Worm (Caenorhabditis elegans): ENCODE data around the gene Y62H9A.14.

Gene Y62H9A.14

ce11 chrX:11931559-11931958, 10.5 kb downstream of the Y62H9A.14 start, which contains the start of gene dot-1.4:
dot-1.4 (minus strand) TSS chrX:11931659.
- no peak for TF ChIP-seq scrt-1 (GFP tag; IDR thresholded peaks at IDR 0.05)
- no peak for TF ChIP-seq tra-4 (tag; optimal IDR thresholded peaks at IDR 0.05)
- no peak for TF ChIP-seq hnd-1 (tag; optimal IDR thresholded peaks at IDR 0.05)
- no peak for TF ChIP-seq hmg-4 (GFP tag; optimal IDR thresholded peaks at IDR 0.05)
- no peak for TF ChIP-seq ceh-36 (tag; optimal IDR thresholded peaks at IDR 0.05)
- no peak for TF ChIP-seq pes-1 (GFP tag; IDR thresholded peaks at IDR 0.05)
- no peak for TF ChIP-seq ama-1 (optimal IDR thresholded peaks at IDR 0.05)
- TF ChIP-seq tbx-37 (GFP tag; conservative IDR thresholded peaks at IDR 0.05), result no peak
- no peak for TF ChIP-seq flt-1 (GFP tag; IDR thresholded peaks at IDR 0.05)
- no peak for TF ChIP-seq ets-7 (tag; optimal IDR thresholded peaks at IDR 0.05)
- TF ChIP-seq F13C5.2 (tag; optimal IDR thresholded peaks at IDR 0.05), result no peak
- no peak for TF ChIP-seq ceh-13 (GFP tag; optimal IDR thresholded peaks at IDR 0.05)
- TF ChIP-seq aly-1 (tag; optimal IDR thresholded peaks at IDR 0.05), result no peak
- no peak for TF ChIP-seq sea-1 (GFP tag; conservative IDR thresholded peaks at IDR 0.05)
- TF ChIP-seq tbx-11 (GFP tag; IDR thresholded peaks at IDR 0.05), result no peak
- TF ChIP-seq B0310.2 (tag; optimal IDR thresholded peaks at IDR 0.05), result no peak
- TF ChIP-seq hmbx-1 (tag; optimal IDR thresholded peaks at IDR 0.05), result no peak

- TF ChIP-seq F13C5.2 (tag; optimal IDR thresholded peaks at IDR 0.05), result no peak
- TF ChIP-seq ama-1 (optimal IDR thresholded peaks at IDR 0.05), result no peak
- TF ChIP-seq flt-1 (GFP tag; IDR thresholded peaks at IDR 0.05), result no peak
- TF ChIP-seq tbx-37 (GFP tag; conservative IDR thresholded peaks at IDR 0.05), result no peak
- TF ChIP-seq ceh-36 (tag; optimal IDR thresholded peaks at IDR 0.05), result no peak
- TF ChIP-seq ets-7 (tag; optimal IDR thresholded peaks at IDR 0.05), result no peak
- TF ChIP-seq scrt-1 (GFP tag; IDR thresholded peaks at IDR 0.05), result no peak
- no peak for TF ChIP-seq tra-4 (tag; optimal IDR thresholded peaks at IDR 0.05)
- no peak for TF ChIP-seq ceh-13 (GFP tag; optimal IDR thresholded peaks at IDR 0.05)
- TF ChIP-seq hmbx-1 (tag; optimal IDR thresholded peaks at IDR 0.05), result no peak
- no peak for TF ChIP-seq B0310.2 (tag; optimal IDR thresholded peaks at IDR 0.05)
- TF ChIP-seq aly-1 (tag; optimal IDR thresholded peaks at IDR 0.05), result no peak
- TF ChIP-seq sea-1 (GFP tag; conservative IDR thresholded peaks at IDR 0.05), result no peak
- TF ChIP-seq pes-1 (GFP tag; IDR thresholded peaks at IDR 0.05), result no peak
- no peak for TF ChIP-seq hnd-1 (tag; optimal IDR thresholded peaks at IDR 0.05)
- no peak for TF ChIP-seq hmg-4 (GFP tag; optimal IDR thresholded peaks at IDR 0.05)
- no peak for TF ChIP-seq tbx-11 (GFP tag; IDR thresholded peaks at IDR 0.05)
Observed at ce11 chrX:11933547-11933946, 12.5 kb downstream of the Y62H9A.14 start.

- peak; percentile 71 for TF ChIP-seq ceh-13 (GFP tag; optimal IDR thresholded peaks at IDR 0.05)
- peak; percentile 20 for TF ChIP-seq tra-4 (tag; optimal IDR thresholded peaks at IDR 0.05)
- peak; percentile 86 for TF ChIP-seq scrt-1 (GFP tag; IDR thresholded peaks at IDR 0.05)
- TF ChIP-seq F13C5.2 (tag; optimal IDR thresholded peaks at IDR 0.05), result peak; percentile 80
- peak; percentile 49 for TF ChIP-seq aly-1 (tag; optimal IDR thresholded peaks at IDR 0.05)
- no peak for TF ChIP-seq ama-1 (optimal IDR thresholded peaks at IDR 0.05)
- TF ChIP-seq tbx-37 (GFP tag; conservative IDR thresholded peaks at IDR 0.05), result peak; percentile 78
- peak; percentile 65 for TF ChIP-seq ceh-36 (tag; optimal IDR thresholded peaks at IDR 0.05)
- peak; percentile 83 for TF ChIP-seq flt-1 (GFP tag; IDR thresholded peaks at IDR 0.05)
- no peak for TF ChIP-seq hmbx-1 (tag; optimal IDR thresholded peaks at IDR 0.05)
- TF ChIP-seq tbx-11 (GFP tag; IDR thresholded peaks at IDR 0.05), result peak; percentile 79
- peak; percentile 88 for TF ChIP-seq sea-1 (GFP tag; conservative IDR thresholded peaks at IDR 0.05)
- peak; percentile 90 for TF ChIP-seq pes-1 (GFP tag; IDR thresholded peaks at IDR 0.05)
- TF ChIP-seq B0310.2 (tag; optimal IDR thresholded peaks at IDR 0.05), result peak; percentile 60
- TF ChIP-seq hnd-1 (tag; optimal IDR thresholded peaks at IDR 0.05), result peak; percentile 66
- no peak for TF ChIP-seq ets-7 (tag; optimal IDR thresholded peaks at IDR 0.05)
- peak; percentile 86 for TF ChIP-seq hmg-4 (GFP tag; optimal IDR thresholded peaks at IDR 0.05)
Observed at ce11 chrX:11934933-11935332, 13.9 kb downstream of the Y62H9A.14 start.

ce11 chrX:11937343-11937935, 16.4 kb downstream of the Y62H9A.14 start:
- 0 out of 2 replicates have a peak, but pooled peaks have one; percentile 69 for TF ChIP-seq tbx-11 (GFP tag; IDR thresholded peaks at IDR 0.05)
- TF ChIP-seq F13C5.2 (tag; optimal IDR thresholded peaks at IDR 0.05), result peak; percentile 93
- TF ChIP-seq ceh-36 (tag; optimal IDR thresholded peaks at IDR 0.05), result peak; percentile 31
- peak; percentile 67 for TF ChIP-seq flt-1 (GFP tag; IDR thresholded peaks at IDR 0.05)
- TF ChIP-seq tra-4 (tag; optimal IDR thresholded peaks at IDR 0.05), result no peak
- peak; percentile 2 for TF ChIP-seq hnd-1 (tag; optimal IDR thresholded peaks at IDR 0.05)
- TF ChIP-seq scrt-1 (GFP tag; IDR thresholded peaks at IDR 0.05), result peak; percentile 60
- TF ChIP-seq ceh-13 (GFP tag; optimal IDR thresholded peaks at IDR 0.05), result no peak
- TF ChIP-seq B0310.2 (tag; optimal IDR thresholded peaks at IDR 0.05), result no peak
- TF ChIP-seq tbx-37 (GFP tag; conservative IDR thresholded peaks at IDR 0.05), result peak; percentile 59; the same call in 1 of the 2 replicates
- TF ChIP-seq ets-7 (tag; optimal IDR thresholded peaks at IDR 0.05), result peak; percentile 4
- TF ChIP-seq hmg-4 (GFP tag; optimal IDR thresholded peaks at IDR 0.05), result peak; percentile 81

ce11 chrX:11938826-11939225, 17.8 kb downstream of the Y62H9A.14 start, which contains the start of gene F55G7.5:
F55G7.5 (minus strand) TSS chrX:11938926.
- TF ChIP-seq pes-1 (GFP tag; IDR thresholded peaks at IDR 0.05) (no peak), aly-1 (tag; optimal IDR thresholded peaks at IDR 0.05) (no peak), hnd-1 (tag; optimal IDR thresholded peaks at IDR 0.05) (no peak), tbx-11 (GFP tag; IDR thresholded peaks at IDR 0.05) (no peak), B0310.2 (tag; optimal IDR thresholded peaks at IDR 0.05) (no peak), ets-7 (tag; optimal IDR thresholded peaks at IDR 0.05) (no peak), hmg-4 (GFP tag; optimal IDR thresholded peaks at IDR 0.05) (no peak), tra-4 (tag; optimal IDR thresholded peaks at IDR 0.05) (no peak), hmbx-1 (tag; optimal IDR thresholded peaks at IDR 0.05) (no peak), ceh-36 (tag; optimal IDR thresholded peaks at IDR 0.05) (no peak), ceh-13 (GFP tag; optimal IDR thresholded peaks at IDR 0.05) (no peak)

- no peak for TF ChIP-seq hmbx-1 (tag; optimal IDR thresholded peaks at IDR 0.05)
Observed at ce11 chrX:11941951-11942350, 20.9 kb downstream of the Y62H9A.14 start, which contains the start of gene F55G7.3. F55G7.3 (minus strand) TSS chrX:11942051.
